Fruit fly (Drosophila melanogaster) Kc167 (cell line): ENCODE data around the gene CG17660.

ENCODE experiments used
- Myc ChIP-seq: fragments of >200 bp; optimal IDR thresholded peaks from 2 replicates; lab custom pipeline; 2017; ENCODE audit warnings: missing external identifiers
- Sin3A ChIP-seq: fragments of >200 bp; optimal IDR thresholded peaks from 2 replicates; lab custom pipeline; 2018; ENCODE audit warnings: missing external identifiers
- h ChIP-seq: fragments of >200 bp; optimal IDR thresholded peaks from 3 replicates; lab custom pipeline; 2018; ENCODE audit warnings: missing external identifiers
- psq ChIP-seq: fragments of >200 bp; optimal IDR thresholded peaks from 2 replicates; lab custom pipeline; 2017; ENCODE audit warnings: missing external identifiers

- TF ChIP-seq h (no peak), Myc (lab: Kevin White, UChicago) (no peak), Sin3A (no peak), psq (no peak)
Measured at dm6 chr2L:1729607-1730011, 19.4 kb upstream of the CG17660 start, which contains the start of the genes Eno and CG31937.
